Worm (Caenorhabditis elegans): ENCODE measurements around the gene ZK622.5.

Gene ZK622.5

ce11 chrII:5331677-5332303, 42.5 kb downstream of the ZK622.5 start:
- peak; percentile 2 for TF ChIP-seq ama-1 (optimal IDR thresholded peaks at IDR 0.05)
- TF ChIP-seq sma-3 (GFP tag; optimal IDR thresholded peaks at IDR 0.05) = peak; percentile 5
- peak; percentile 58 for TF ChIP-seq fos-1 (tag; optimal IDR thresholded peaks at IDR 0.05)
- no peak for TF ChIP-seq mbf-1 (tag; optimal IDR thresholded peaks at IDR 0.05)
- TF ChIP-seq nhr-129 (tag; optimal IDR thresholded peaks at IDR 0.05) = peak; percentile 11
- peak; percentile 13 for TF ChIP-seq sma-9 (GFP tag; optimal IDR thresholded peaks at IDR 0.05)
- TF ChIP-seq sma-9 (tag; optimal IDR thresholded peaks at IDR 0.05) = no peak
- TF ChIP-seq F13H6.1 (tag; optimal IDR thresholded peaks at IDR 0.05) = peak; percentile 43
- no peak for TF ChIP-seq ceh-16 (tag; optimal IDR thresholded peaks at IDR 0.05)

ce11 chrII:5332345-5333124, 43.3 kb downstream of the ZK622.5 start:
- TF ChIP-seq zag-1 (tag; optimal IDR thresholded peaks at IDR 0.05) (no peak), crh-2 (tag; optimal IDR thresholded peaks at IDR 0.05) (no peak), mdl-1 (tag; optimal IDR thresholded peaks at IDR 0.05) (no peak), nhr-10 (tag; optimal IDR thresholded peaks at IDR 0.05) (no peak), dmd-4 (tag; optimal IDR thresholded peaks at IDR 0.05) (no peak), ztf-4 (tag; optimal IDR thresholded peaks at IDR 0.05) (no peak), sem-4 (tag; optimal IDR thresholded peaks at IDR 0.05) (no peak), aly-2 (tag; optimal IDR thresholded peaks at IDR 0.05) (no peak), mab-5 (tag; optimal IDR thresholded peaks at IDR 0.05) (no peak), sma-9 (GFP tag; optimal IDR thresholded peaks at IDR 0.05) (peak; percentile 53), sma-9 (tag; optimal IDR thresholded peaks at IDR 0.05) (no peak), fos-1 (tag; optimal IDR thresholded peaks at IDR 0.05) (peak; percentile 37), R02D3.7 (tag; optimal IDR thresholded peaks at IDR 0.05) (no peak), alr-1 (tag; optimal IDR thresholded peaks at IDR 0.05) (no peak), unc-62 (GFP tag; optimal IDR thresholded peaks at IDR 0.05) (no peak), mbf-1 (tag; optimal IDR thresholded peaks at IDR 0.05) (no peak), nhr-21 (tag; optimal IDR thresholded peaks at IDR 0.05) (peak; percentile 15)

ce11 chrII:5333729-5334255, 44.5 kb downstream of the ZK622.5 start:
- TF ChIP-seq nhr-21 (tag; optimal IDR thresholded peaks at IDR 0.05) = peak; percentile 19
- TF ChIP-seq F13H6.1 (tag; optimal IDR thresholded peaks at IDR 0.05) = no peak
- TF ChIP-seq sma-9 (GFP tag; optimal IDR thresholded peaks at IDR 0.05) = peak; percentile 6
- TF ChIP-seq sma-9 (tag; optimal IDR thresholded peaks at IDR 0.05) = no peak
- no peak for TF ChIP-seq ceh-16 (tag; optimal IDR thresholded peaks at IDR 0.05)
- peak; percentile 53 for TF ChIP-seq fos-1 (tag; optimal IDR thresholded peaks at IDR 0.05)

ce11 chrII:5334628-5335027, 45.4 kb downstream of the ZK622.5 start:
- TF ChIP-seq lsy-2 (tag; optimal IDR thresholded peaks at IDR 0.05) = peak in 1 of 2 experiments; percentile 12
- peak; percentile 15 for TF ChIP-seq C34F6.9 (tag; optimal IDR thresholded peaks at IDR 0.05)
- no peak for TF ChIP-seq Y55F3AM.14 (GFP tag; optimal IDR thresholded peaks at IDR 0.05)
- TF ChIP-seq lin-11 (tag; optimal IDR thresholded peaks at IDR 0.05) = no peak
- TF ChIP-seq nhr-129 (tag; optimal IDR thresholded peaks at IDR 0.05) = peak; percentile 56
- TF ChIP-seq nhr-21 (tag; optimal IDR thresholded peaks at IDR 0.05) = peak; percentile 31
- TF ChIP-seq lin-13 (GFP tag; optimal IDR thresholded peaks at IDR 0.05) = peak; percentile 2

- TF ChIP-seq crh-2 (tag; optimal IDR thresholded peaks at IDR 0.05) (peak; percentile 60), mab-5 (tag; optimal IDR thresholded peaks at IDR 0.05) (peak; percentile 13), nhr-10 (tag; optimal IDR thresholded peaks at IDR 0.05) (no peak), sma-9 (GFP tag; optimal IDR thresholded peaks at IDR 0.05) (peak; percentile 27), sma-9 (tag; optimal IDR thresholded peaks at IDR 0.05) (no peak), nhr-21 (tag; optimal IDR thresholded peaks at IDR 0.05) (peak; percentile 64), unc-55 (GFP tag; optimal IDR thresholded peaks at IDR 0.05) (peak; percentile 64), nhr-11 (tag; optimal IDR thresholded peaks at IDR 0.05) (no peak), fos-1 (tag; optimal IDR thresholded peaks at IDR 0.05) (peak; percentile 41)
These were observed 46.3 kb downstream of the ZK622.5 start for ce11 chrII:5335370-5336034.
